Worm (Caenorhabditis elegans) whole organism, early embryonic: ENCODE measurements around the gene clec-243.

ENCODE experiments used
- B0310.2 ChIP-seq: sonication (generic microtip); optimal IDR thresholded peaks from 2 replicates; lab custom pipeline; 2016; ENCODE audit warnings: mild to moderate bottlenecking, missing genetic modification characterization, missing compliant biosample characterization
- F13C5.2 ChIP-seq: sonication (generic microtip); optimal IDR thresholded peaks from 2 replicates; lab custom pipeline; 2017; ENCODE audit warnings: mild to moderate bottlenecking, missing genetic modification characterization, inconsistent platforms, missing compliant biosample characterization
- aly-1 ChIP-seq: sonication (generic microtip); optimal IDR thresholded peaks from 2 replicates; lab custom pipeline; 2016; ENCODE audit warnings: missing genetic modification characterization, missing compliant biosample characterization
- ama-1 ChIP-seq: fragments of 150-350 bp; optimal IDR thresholded peaks from 2 replicates; lab custom pipeline; 2014
- ceh-13 ChIP-seq: fragments of 200-800 bp; sonication (Bioruptor generic); optimal IDR thresholded peaks from 2 replicates; lab custom pipeline; 2018; ENCODE audit warnings: mild to moderate bottlenecking, missing genetic modification characterization, missing compliant biosample characterization
- ceh-36 ChIP-seq: sonication (generic microtip); optimal IDR thresholded peaks from 2 replicates; lab custom pipeline; 2016; ENCODE audit warnings: missing genetic modification characterization, inconsistent platforms, missing compliant biosample characterization
- ets-7 ChIP-seq: sonication (generic microtip); optimal IDR thresholded peaks from 2 replicates; lab custom pipeline; 2016; ENCODE audit warnings: missing genotype, missing genetic modification characterization, missing compliant biosample characterization
- flt-1 ChIP-seq: fragments of 200-800 bp; sonication (Bioruptor generic); IDR thresholded peaks from 2 replicates; pipeline ENCODE4 v1.3.6; 2022; ENCODE audit warnings: missing genetic modification characterization, missing compliant biosample characterization
- hmbx-1 ChIP-seq: sonication (generic microtip); optimal IDR thresholded peaks from 2 replicates; lab custom pipeline; 2016; ENCODE audit warnings: mild to moderate bottlenecking, missing genetic modification characterization, missing compliant biosample characterization
- hmg-4 ChIP-seq: fragments of 200-800 bp; sonication (Bioruptor generic); optimal IDR thresholded peaks from 2 replicates; lab custom pipeline; 2018; ENCODE audit warnings: mild to moderate bottlenecking, missing genetic modification characterization, missing compliant biosample characterization
- hnd-1 ChIP-seq: sonication (generic microtip); optimal IDR thresholded peaks from 2 replicates; lab custom pipeline; 2016; ENCODE audit warnings: missing genetic modification characterization, missing compliant biosample characterization
- pes-1 ChIP-seq: fragments of 200-800 bp; sonication (Bioruptor generic); IDR thresholded peaks from 2 replicates; pipeline ENCODE4 v1.3.6; 2022; ENCODE audit warnings: missing genetic modification reagents, missing genetic modification characterization, missing compliant biosample characterization
- scrt-1 ChIP-seq: fragments of 200-800 bp; sonication (Bioruptor generic); IDR thresholded peaks from 2 replicates; pipeline ENCODE4 v1.3.6; 2022; ENCODE audit warnings: missing genetic modification characterization, missing compliant biosample characterization
- sea-1 ChIP-seq: fragments of 200-800 bp; sonication (Bioruptor generic); conservative IDR thresholded peaks from 2 replicates; pipeline ENCODE4 v1.3.6; 2022; ENCODE audit warnings: missing genetic modification characterization, missing compliant biosample characterization
- tbx-11 ChIP-seq: fragments of 200-800 bp; sonication (Bioruptor generic); IDR thresholded peaks from 2 replicates; pipeline ENCODE4 v1.3.6; 2022; ENCODE audit warnings: missing genetic modification characterization, missing compliant biosample characterization
- tbx-37 ChIP-seq: fragments of 200-800 bp; sonication (Bioruptor generic); conservative IDR thresholded peaks from 2 replicates; pipeline ENCODE4 v1.3.6; 2022; ENCODE audit warnings: missing genetic modification reagents, missing genetic modification characterization, missing compliant biosample characterization
- tra-4 ChIP-seq: sonication (generic microtip); optimal IDR thresholded peaks from 2 replicates; lab custom pipeline; 2017; ENCODE audit warnings: missing genetic modification characterization, missing compliant biosample characterization

clec-243 gene

ce11 chrV:17206469-17206868 is 42.3 kb downstream of the clec-243 start:
- no peak for TF ChIP-seq ets-7
- TF ChIP-seq flt-1 (GFP tag; lab: Robert Waterston, UW) = no peak
- no peak for TF ChIP-seq ama-1 (lab: Kevin White, UChicago)
- TF ChIP-seq F13C5.2 = no peak
- no peak for TF ChIP-seq tbx-11
- no peak for TF ChIP-seq hnd-1 (tag; lab: Kevin White, UChicago)
- TF ChIP-seq hmg-4 (GFP tag; lab: Kevin White, UChicago) = no peak
- no peak for TF ChIP-seq aly-1 (tag; lab: Kevin White, UChicago)
- TF ChIP-seq tbx-37 (GFP tag; lab: Robert Waterston, UW) = no peak
- TF ChIP-seq hmbx-1 (tag; lab: Kevin White, UChicago) = no peak
- TF ChIP-seq ceh-36 = no peak
- TF ChIP-seq scrt-1 (GFP tag; lab: Robert Waterston, UW) = no peak
- no peak for TF ChIP-seq tra-4 (tag; lab: Kevin White, UChicago)
- TF ChIP-seq pes-1 (GFP tag; lab: Robert Waterston, UW) = no peak
- TF ChIP-seq sea-1 = no peak
- TF ChIP-seq B0310.2 (tag; lab: Kevin White, UChicago) = no peak

- TF ChIP-seq hmbx-1 (tag; lab: Kevin White, UChicago) (no peak), ceh-36 (no peak), ceh-13 (GFP tag; lab: Kevin White, UChicago) (no peak), ets-7 (no peak), hmg-4 (GFP tag; lab: Kevin White, UChicago) (no peak), aly-1 (tag; lab: Kevin White, UChicago) (no peak), pes-1 (GFP tag; lab: Robert Waterston, UW) (no peak), tra-4 (tag; lab: Kevin White, UChicago) (no peak), hnd-1 (tag; lab: Kevin White, UChicago) (no peak), ama-1 (lab: Kevin White, UChicago) (no peak), tbx-11 (no peak), sea-1 (no peak), F13C5.2 (no peak), B0310.2 (tag; lab: Kevin White, UChicago) (no peak), scrt-1 (GFP tag; lab: Robert Waterston, UW) (no peak), flt-1 (GFP tag; lab: Robert Waterston, UW) (no peak), tbx-37 (GFP tag; lab: Robert Waterston, UW) (no peak)
Measured at ce11 chrV:17201847-17202246, 47.0 kb downstream of the clec-243 start, which contains the start of gene Y68A4A.10. Y68A4A.10 (plus strand) TSS chrV:17202147.

- TF ChIP-seq B0310.2 (tag; lab: Kevin White, UChicago) (no peak), ets-7 (no peak), hmbx-1 (tag; lab: Kevin White, UChicago) (no peak), tra-4 (tag; lab: Kevin White, UChicago) (no peak), ama-1 (lab: Kevin White, UChicago) (no peak), aly-1 (tag; lab: Kevin White, UChicago) (no peak), tbx-37 (GFP tag; lab: Robert Waterston, UW) (no peak), ceh-36 (no peak)
Measured at ce11 chrV:17198926-17199325, 49.9 kb downstream of the clec-243 start, which contains the start of gene srz-96. srz-96 (plus strand) TSS chrV:17199226.
